Fruit fly (Drosophila melanogaster) whole organism, larva: Measurements from ENCODE around the gene Srr.

Experiments
- noc ChIP-seq: fragments of 200-800 bp; sonication (Bioruptor generic); optimal IDR thresholded peaks from 3 replicates; lab custom pipeline; 2019; ENCODE audit warnings: missing biosample characterization, mild to moderate bottlenecking, missing genetic modification characterization, moderate library complexity

Gene Srr

DNA sequence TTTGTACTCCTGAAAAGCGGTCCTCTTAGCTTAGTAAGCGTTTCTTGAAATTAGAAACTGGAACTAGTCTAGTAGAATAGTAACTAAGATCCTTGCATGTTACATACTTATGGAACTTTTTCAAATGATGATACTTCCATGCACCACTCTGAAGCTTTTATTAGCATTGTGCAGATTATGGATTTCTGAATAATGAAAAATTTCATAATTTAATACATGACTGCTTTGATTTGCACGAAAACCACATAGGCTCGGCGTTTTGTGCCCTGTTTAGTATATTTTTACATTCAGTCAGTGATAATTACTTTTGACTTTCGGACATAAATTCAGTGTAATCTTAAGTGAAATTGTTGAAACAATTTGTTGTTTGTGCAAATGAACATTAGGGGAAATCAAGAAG lies 10.0 kb upstream of the Srr start, which contains the start of gene CG43675:
TSS of gene CG43675 (plus strand) at position 301 of the 400 bp plus-strand sequence.
- no peak for TF ChIP-seq noc (tag; lab: Kevin White, UChicago)

dm6 chr3R:9359393-9359792 lies 5.8 kb upstream of the Srr start:
- no peak for TF ChIP-seq noc (tag; lab: Kevin White, UChicago)

DNA sequence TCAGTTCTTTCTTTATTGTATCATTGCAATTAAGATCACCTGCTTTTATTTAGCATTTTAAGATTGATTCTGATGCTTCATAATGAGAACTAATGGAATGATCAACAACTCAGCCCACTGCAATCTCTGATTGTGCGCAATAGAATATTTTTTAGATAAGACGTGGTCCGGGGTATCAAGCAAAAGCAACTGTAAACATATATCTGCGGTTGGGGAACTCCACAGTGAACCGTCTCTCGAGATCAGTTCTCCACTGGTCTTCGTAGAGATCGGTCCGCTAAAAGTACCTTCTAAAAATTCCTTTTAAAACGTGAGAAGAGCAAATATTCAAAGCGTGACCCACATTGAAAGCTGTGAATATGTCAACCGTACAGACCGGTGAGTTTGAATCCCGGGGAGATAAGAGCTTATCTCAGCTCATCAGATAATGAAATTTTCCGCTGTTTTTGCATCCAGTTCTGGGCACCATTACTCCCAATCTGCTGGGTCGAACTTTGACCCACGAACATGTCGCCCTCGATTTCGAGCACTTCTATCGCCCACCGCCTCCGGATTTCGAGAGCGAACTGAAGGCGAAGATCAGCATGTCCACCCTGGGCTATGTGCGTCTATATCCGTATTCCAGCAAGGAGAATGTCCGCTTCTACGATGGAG lies 2.0 kb upstream of the Srr start, which contains the start of gene CG18473:
TSS of gene CG18473 (plus strand) at position 240 of the 654 bp plus-strand sequence.
- no peak for TF ChIP-seq noc (tag; lab: Kevin White, UChicago)

dm6 chr3R:9365893-9366500 lies 799 bp downstream of the Srr start:
- peak; percentile 27 for TF ChIP-seq noc (tag; lab: Kevin White, UChicago)

dm6 chr3R:9370413-9370812 lies 5.2 kb downstream of the Srr start:
- TF ChIP-seq noc (tag; lab: Kevin White, UChicago): peak; percentile 66

- no peak for TF ChIP-seq noc (tag; lab: Kevin White, UChicago)
Measured at dm6 chr3R:9376789-9377188, 11.6 kb downstream of the Srr start.

- peak; percentile 52 for TF ChIP-seq noc (tag; lab: Kevin White, UChicago)
Measured at dm6 chr3R:9378644-9379411, 13.6 kb downstream of the Srr start.

dm6 chr3R:9380970-9381369 lies 15.8 kb downstream of the Srr start:
- TF ChIP-seq noc (tag; lab: Kevin White, UChicago): no peak

DNA sequence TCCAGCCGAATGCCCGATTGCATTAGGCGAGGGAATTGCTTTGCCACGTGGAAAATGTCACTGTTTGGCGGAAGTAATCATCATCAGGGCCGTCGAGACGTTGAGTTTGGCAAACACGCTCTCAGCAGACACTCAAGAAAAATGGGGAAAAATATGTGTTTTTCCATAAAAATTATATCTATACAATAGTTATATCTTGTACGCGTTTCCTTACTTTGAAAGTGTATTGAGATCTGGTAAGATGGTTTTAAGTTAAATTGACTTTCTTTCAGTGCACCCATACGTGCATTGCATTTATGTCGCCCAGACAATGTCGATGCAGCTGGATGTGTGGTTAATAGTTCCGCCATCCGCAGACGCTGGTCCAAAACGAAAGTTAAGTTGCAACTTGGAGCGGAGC lies 20.8 kb downstream of the Srr start:
- TF ChIP-seq noc (tag; lab: Kevin White, UChicago): no peak

DNA sequence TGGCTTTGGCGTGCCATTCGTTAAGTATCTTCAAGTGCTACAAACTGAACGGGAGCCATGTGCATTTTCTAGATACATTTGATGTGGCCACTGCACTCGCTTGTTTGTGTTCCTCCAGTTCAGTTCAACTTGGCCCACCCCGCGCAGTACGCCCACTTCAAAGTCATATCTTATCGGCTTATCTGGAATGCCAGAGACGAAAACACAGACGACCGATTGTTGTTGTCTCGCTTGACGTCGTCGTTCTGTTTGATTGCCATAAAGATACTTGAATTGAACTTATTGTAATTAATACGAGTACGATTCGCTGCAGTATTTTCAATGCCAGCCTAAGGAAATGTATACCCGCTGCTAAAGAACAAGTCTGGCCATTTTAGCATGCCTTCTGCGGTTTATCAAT lies 22.4 kb downstream of the Srr start:
- TF ChIP-seq noc (tag; lab: Kevin White, UChicago): no peak

- TF ChIP-seq noc (tag; lab: Kevin White, UChicago): no peak
Measured at dm6 chr3R:9388321-9388720, 23.1 kb downstream of the Srr start.

DNA sequence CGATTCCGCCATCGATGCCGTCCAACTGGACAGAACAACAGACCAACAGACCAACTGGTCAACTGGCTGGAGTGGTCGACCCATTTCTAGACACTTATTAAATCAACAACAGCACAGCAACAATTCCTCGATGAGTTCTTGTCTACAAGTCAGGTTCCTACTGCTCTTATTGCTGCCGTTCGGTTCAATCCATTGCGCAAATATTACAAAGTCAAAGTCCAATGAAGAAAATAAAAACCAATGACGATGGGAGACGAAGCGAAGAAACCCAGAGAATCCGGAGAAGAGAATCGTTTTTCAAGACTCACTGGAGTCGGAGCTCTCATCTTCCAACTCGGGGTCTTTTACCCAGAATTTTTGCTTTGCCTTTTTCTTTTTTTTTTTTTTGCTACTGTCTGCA lies 23.8 kb downstream of the Srr start:
- no peak for TF ChIP-seq noc (tag; lab: Kevin White, UChicago)

DNA sequence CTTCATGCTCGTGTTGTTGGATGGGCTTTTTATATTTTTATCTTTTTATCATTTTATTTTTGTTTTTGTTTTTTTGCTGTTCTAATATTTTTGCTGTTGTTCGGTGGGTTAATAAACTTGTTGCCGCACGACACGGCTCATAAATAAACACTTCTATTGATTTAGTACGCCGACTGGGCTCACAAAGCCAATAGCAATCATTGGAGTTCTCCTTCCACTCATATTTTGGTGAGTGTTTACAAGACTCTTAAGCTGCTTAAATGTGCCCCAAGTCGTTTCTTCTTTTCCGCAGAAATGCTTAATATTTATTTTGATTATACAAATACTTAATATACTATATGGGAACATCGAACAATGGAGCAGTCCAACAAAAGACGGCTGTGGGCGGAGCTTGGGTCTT lies 25.0 kb downstream of the Srr start:
- no peak for TF ChIP-seq noc (tag; lab: Kevin White, UChicago)

DNA sequence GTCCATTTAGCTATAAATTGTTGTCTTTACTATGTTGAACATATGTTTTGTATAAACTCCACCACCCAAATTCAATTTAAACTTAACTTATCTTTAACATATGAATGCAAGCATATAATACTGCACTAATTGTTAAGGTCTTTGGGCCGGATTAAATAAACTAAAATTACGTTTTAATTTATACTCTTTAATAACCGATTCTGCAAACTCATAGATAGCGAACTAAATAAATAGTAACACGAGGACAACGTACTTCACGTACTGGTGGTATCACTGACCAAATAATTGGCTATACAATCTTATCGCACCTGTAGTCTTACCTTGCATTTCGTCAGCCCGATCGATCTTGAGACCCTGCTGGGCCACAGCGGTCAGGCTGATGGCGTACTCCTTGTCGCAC lies 27.2 kb downstream of the Srr start:
- no peak for TF ChIP-seq noc (tag; lab: Kevin White, UChicago)

DNA sequence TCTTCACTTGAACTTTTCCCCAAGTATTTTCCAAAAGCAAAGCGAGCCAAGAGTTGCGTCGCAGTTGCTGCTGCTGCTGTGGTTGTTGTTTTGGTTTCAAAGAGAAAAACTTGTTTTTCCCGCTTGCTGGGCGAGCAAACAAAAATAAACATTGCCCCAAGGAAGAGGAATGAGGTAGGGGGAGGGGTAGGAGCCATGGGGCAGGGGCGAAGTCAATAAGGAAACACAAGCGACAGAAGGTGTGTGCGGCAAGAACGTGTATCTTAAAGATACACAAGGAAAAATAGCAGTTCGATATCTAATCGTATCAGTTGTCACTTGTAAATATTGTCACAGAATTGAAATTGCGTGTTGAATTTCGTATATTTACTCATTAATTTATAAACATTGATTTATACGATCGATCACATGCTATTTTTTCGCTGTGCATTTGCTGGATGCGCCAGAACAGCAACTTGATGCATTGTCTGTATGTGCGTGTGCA lies 28.4 kb downstream of the Srr start:
- TF ChIP-seq noc (tag; lab: Kevin White, UChicago): no peak

- TF ChIP-seq noc (tag; lab: Kevin White, UChicago): peak; percentile 30
Measured at dm6 chr3R:9394385-9395042, 29.3 kb downstream of the Srr start, which contains the start of gene FER. TSS of gene FER (minus strand) at chr3R:9394546.
